Worm (Caenorhabditis elegans) whole organism, young adult: ENCODE data around the gene nas-24.

Experiments
- B0336.3 ChIP-seq: fragments of 200-800 bp; sonication (Bioruptor generic); IDR thresholded peaks from 2 replicates; pipeline ENCODE4 v1.3.6; 2022; ENCODE audit warnings: missing genetic modification characterization, missing compliant biosample characterization
- C06A6.2 ChIP-seq: fragments of 200-800 bp; sonication (Bioruptor generic); conservative IDR thresholded peaks from 2 replicates; pipeline ENCODE4 v1.3.6; 2022; ENCODE audit warnings: missing genetic modification characterization, missing compliant biosample characterization
- C17E4.6 ChIP-seq: fragments of 200-800 bp; sonication (Bioruptor generic); IDR thresholded peaks from 2 replicates; pipeline ENCODE4 v1.3.6; 2022; ENCODE audit warnings: missing genetic modification reagents, missing genetic modification characterization, missing compliant biosample characterization
- F22D6.2 ChIP-seq: sonication (generic microtip); optimal IDR thresholded peaks from 2 replicates; lab custom pipeline; 2016; ENCODE audit warnings: mild to moderate bottlenecking, missing genetic modification characterization, missing compliant biosample characterization
- F33H1.4 ChIP-seq: fragments of 200-800 bp; sonication (Bioruptor generic); IDR thresholded peaks from 2 replicates; pipeline ENCODE4 v1.3.6; 2022; ENCODE audit warnings: missing genetic modification reagents, missing genetic modification characterization, missing compliant biosample characterization
- F52B5.7 ChIP-seq: sonication (generic microtip); optimal IDR thresholded peaks from 2 replicates; lab custom pipeline; 2016; ENCODE audit warnings: mild to moderate bottlenecking, missing genetic modification characterization, missing compliant biosample characterization
- F57A8.1 ChIP-seq: fragments of 200-800 bp; sonication (Bioruptor generic); optimal IDR thresholded peaks from 2 replicates; lab custom pipeline; 2018; ENCODE audit warnings: mild to moderate bottlenecking, missing genetic modification characterization, moderate library complexity, missing compliant biosample characterization
- K11D2.4 ChIP-seq: fragments of 200-800 bp; sonication (Bioruptor generic); IDR thresholded peaks from 2 replicates; pipeline ENCODE4 v1.3.6; 2022; ENCODE audit warnings: missing genetic modification reagents, missing genetic modification characterization, missing compliant biosample characterization
- T26A5.8 ChIP-seq: sonication (generic microtip); optimal IDR thresholded peaks from 2 replicates; lab custom pipeline; 2016; ENCODE audit warnings: missing genetic modification characterization, missing compliant biosample characterization
- Y53F4B.3 ChIP-seq: fragments of 200-800 bp; sonication (Bioruptor generic); IDR thresholded peaks from 2 replicates; pipeline ENCODE4 v1.3.6; 2022; ENCODE audit warnings: missing genetic modification reagents, missing genetic modification characterization, missing compliant biosample characterization
- Y95B8A.8 ChIP-seq: fragments of 200-800 bp; sonication (Bioruptor generic); IDR thresholded peaks from 2 replicates; pipeline ENCODE4 v1.3.6; 2022; ENCODE audit warnings: missing genetic modification reagents, missing genetic modification characterization, missing compliant biosample characterization
- athp-1 ChIP-seq: sonication (generic microtip); optimal IDR thresholded peaks from 2 replicates; lab custom pipeline; 2017; ENCODE audit warnings: mild to moderate bottlenecking, missing genetic modification characterization, missing compliant biosample characterization
- bed-1 ChIP-seq: fragments of 200-800 bp; sonication (Bioruptor generic); IDR thresholded peaks from 2 replicates; pipeline ENCODE4 v1.3.6; 2022; ENCODE audit warnings: missing genetic modification reagents, missing genetic modification characterization, missing compliant biosample characterization
- cebp-2 ChIP-seq: fragments of 200-800 bp; sonication (Bioruptor generic); IDR thresholded peaks from 2 replicates; pipeline ENCODE4 v1.3.6; 2022; ENCODE audit warnings: missing genetic modification characterization, missing compliant biosample characterization
- ceh-27 ChIP-seq: fragments of 200-800 bp; sonication (Bioruptor generic); optimal IDR thresholded peaks from 2 replicates; lab custom pipeline; 2018; ENCODE audit warnings: mild to moderate bottlenecking, missing genetic modification characterization, moderate library complexity, missing compliant biosample characterization
- chd-7 ChIP-seq: sonication (generic microtip); optimal IDR thresholded peaks from 2 replicates; lab custom pipeline; 2016; ENCODE audit warnings: mild to moderate bottlenecking, missing genetic modification characterization, moderate library complexity, missing compliant biosample characterization
- die-1 ChIP-seq: sonication (generic microtip); optimal IDR thresholded peaks from 2 replicates; lab custom pipeline; 2016; ENCODE audit warnings: missing genotype, mild to moderate bottlenecking, missing genetic modification characterization, missing compliant biosample characterization
- dpff-1 ChIP-seq: sonication (generic microtip); optimal IDR thresholded peaks from 2 replicates; lab custom pipeline; 2017; ENCODE audit warnings: mild to moderate bottlenecking, missing genetic modification characterization, missing compliant biosample characterization
- gei-17 ChIP-seq: fragments of 200-800 bp; sonication (Bioruptor generic); optimal IDR thresholded peaks from 2 replicates; lab custom pipeline; 2018; ENCODE audit warnings: mild to moderate bottlenecking, missing genetic modification characterization, missing compliant biosample characterization
- hlh-12 ChIP-seq: sonication (generic microtip); optimal IDR thresholded peaks from 2 replicates; lab custom pipeline; 2016; ENCODE audit warnings: missing genetic modification characterization, missing compliant biosample characterization
- hlh-26 ChIP-seq: fragments of 200-800 bp; sonication (Bioruptor generic); conservative IDR thresholded peaks from 2 replicates; pipeline ENCODE4 v1.3.6; 2022; ENCODE audit warnings: missing genetic modification reagents, missing genetic modification characterization, missing compliant biosample characterization
- lin-26 ChIP-seq: fragments of 200-800 bp; sonication (Bioruptor generic); IDR thresholded peaks from 2 replicates; pipeline ENCODE4 v1.3.6; 2022; ENCODE audit warnings: missing genetic modification reagents, missing genetic modification characterization, missing compliant biosample characterization
- lin-40 ChIP-seq: sonication (generic microtip); optimal IDR thresholded peaks from 2 replicates; lab custom pipeline; 2016; ENCODE audit warnings: missing genetic modification characterization, mild to moderate bottlenecking, missing compliant biosample characterization, missing genotype, missing genetic modification reagents
- lsl-1 ChIP-seq: fragments of 200-800 bp; sonication (Bioruptor generic); optimal IDR thresholded peaks from 2 replicates; lab custom pipeline; 2018; ENCODE audit warnings: mild to moderate bottlenecking, missing genetic modification characterization, moderate library complexity, missing compliant biosample characterization
- madf-3 ChIP-seq: fragments of 200-800 bp; sonication (Bioruptor generic); IDR thresholded peaks from 2 replicates; pipeline ENCODE4 v1.3.6; 2022; ENCODE audit warnings: missing genetic modification reagents, missing genetic modification characterization, missing compliant biosample characterization
- madf-6 ChIP-seq: fragments of 200-800 bp; sonication (Bioruptor generic); IDR thresholded peaks from 2 replicates; pipeline ENCODE4 v1.3.6; 2022; ENCODE audit warnings: missing genetic modification reagents, missing genetic modification characterization, missing compliant biosample characterization
- mes-4 ChIP-seq: sonication (generic microtip); optimal IDR thresholded peaks from 2 replicates; lab custom pipeline; 2016; ENCODE audit warnings: missing genotype, missing genetic modification characterization, missing compliant biosample characterization
- nhr-179 ChIP-seq: sonication (generic microtip); optimal IDR thresholded peaks from 2 replicates; lab custom pipeline; 2016; ENCODE audit warnings: mild to moderate bottlenecking, missing genetic modification characterization, missing compliant biosample characterization
- nhr-80 ChIP-seq: sonication (generic microtip); optimal IDR thresholded peaks from 2 replicates; lab custom pipeline; 2016; ENCODE audit warnings: missing genetic modification characterization, missing compliant biosample characterization
- rcor-1 ChIP-seq: fragments of 200-800 bp; sonication (Bioruptor generic); IDR thresholded peaks from 2 replicates; pipeline ENCODE4 v1.3.6; 2022; ENCODE audit warnings: missing genetic modification reagents, missing genetic modification characterization, missing compliant biosample characterization
- snpc-1.1 ChIP-seq: sonication (generic microtip); optimal IDR thresholded peaks from 2 replicates; lab custom pipeline; 2017; ENCODE audit warnings: missing genetic modification characterization, mild to moderate bottlenecking, missing compliant biosample characterization, antibody characterized with exemption, moderate library complexity, missing genotype, missing genetic modification reagents; ENCODE audit not compliant: insufficient read depth
- snpc-1.3 ChIP-seq: sonication (generic microtip); optimal IDR thresholded peaks from 2 replicates; lab custom pipeline; 2017; ENCODE audit warnings: missing genetic modification characterization, mild to moderate bottlenecking, missing compliant biosample characterization, antibody characterized with exemption, moderate library complexity, missing genotype, missing genetic modification reagents; ENCODE audit not compliant: insufficient read depth
- snpc-3.4 ChIP-seq: sonication (generic microtip); optimal IDR thresholded peaks from 2 replicates; lab custom pipeline; 2017; ENCODE audit warnings: missing genetic modification characterization, mild to moderate bottlenecking, missing compliant biosample characterization, antibody characterized with exemption, moderate library complexity, missing genotype, missing genetic modification reagents
- somi-1 ChIP-seq: fragments of 200-800 bp; sonication (Bioruptor generic); optimal IDR thresholded peaks from 2 replicates; lab custom pipeline; 2018; ENCODE audit warnings: mild to moderate bottlenecking, missing genetic modification characterization, missing compliant biosample characterization
- unc-130 ChIP-seq: sonication (generic microtip); optimal IDR thresholded peaks from 2 replicates; lab custom pipeline; 2016; ENCODE audit warnings: missing genetic modification reagents, missing genetic modification characterization, missing compliant biosample characterization
- unc-62 ChIP-seq: fragments of 150-350 bp; optimal IDR thresholded peaks from 2 replicates; lab custom pipeline; 2014; ENCODE audit warnings: missing biosample characterization, missing genetic modification reagents, missing genetic modification characterization

nas-24 gene

ce11 chrV:13730762-13731161 is 38.4 kb upstream of the nas-24 start, which contains the start of gene dct-17:
Gene dct-17, minus strand, starts transcription at chrV:13730784.
- TF ChIP-seq chd-7 (tag; lab: Kevin White, UChicago) (no peak), cebp-2 (GFP tag; lab: Robert Waterston, UW) (no peak), F22D6.2 (tag; lab: Kevin White, UChicago) (no peak), F52B5.7 (no peak), dpff-1 (no peak), nhr-80 (peak; percentile 55)
- TF ChIP-seq, all 124 proteins: peak for 1

DNA sequence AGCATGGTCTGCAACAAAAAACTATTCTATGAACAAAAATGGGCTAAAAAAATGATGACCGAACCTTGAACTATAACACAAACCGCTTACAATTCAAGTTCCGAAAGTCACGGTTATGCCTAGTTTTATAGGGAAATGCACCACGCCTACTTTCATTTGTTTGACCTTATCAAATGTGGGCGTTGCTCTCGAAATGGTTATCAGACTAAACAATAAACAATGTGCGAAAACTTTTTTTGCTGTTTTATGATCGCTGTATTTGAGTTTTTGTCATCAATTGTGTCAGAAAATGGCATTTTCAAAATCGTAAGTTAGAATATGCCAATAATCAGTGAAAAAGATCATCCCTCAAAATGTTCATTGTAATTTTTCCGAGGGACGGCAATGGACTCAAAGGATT is 33.0 kb upstream of the nas-24 start, which contains the start of gene F35E12.6:
Gene F35E12.6, minus strand, starts transcription at position 101 of the 400 bp plus-strand sequence.
- TF ChIP-seq nhr-80: peak; percentile 20
- TF ChIP-seq somi-1: no peak
- TF ChIP-seq hlh-26 (GFP tag; lab: Robert Waterston, UW): no peak

ce11 chrV:13738374-13738773 is 30.8 kb upstream of the nas-24 start, which contains the start of gene irg-5:
Gene irg-5, minus strand, starts transcription at chrV:13738474.
- TF ChIP-seq unc-62 (no peak), hlh-12 (tag; lab: Kevin White, UChicago) (no peak), madf-3 (no peak), C17E4.6 (GFP tag; lab: Robert Waterston, UW) (no peak), somi-1 (no peak), hlh-26 (GFP tag; lab: Robert Waterston, UW) (no peak), mes-4 (tag; lab: Kevin White, UChicago) (no peak), bed-1 (no peak), lin-26 (GFP tag; lab: Robert Waterston, UW) (no peak)

DNA sequence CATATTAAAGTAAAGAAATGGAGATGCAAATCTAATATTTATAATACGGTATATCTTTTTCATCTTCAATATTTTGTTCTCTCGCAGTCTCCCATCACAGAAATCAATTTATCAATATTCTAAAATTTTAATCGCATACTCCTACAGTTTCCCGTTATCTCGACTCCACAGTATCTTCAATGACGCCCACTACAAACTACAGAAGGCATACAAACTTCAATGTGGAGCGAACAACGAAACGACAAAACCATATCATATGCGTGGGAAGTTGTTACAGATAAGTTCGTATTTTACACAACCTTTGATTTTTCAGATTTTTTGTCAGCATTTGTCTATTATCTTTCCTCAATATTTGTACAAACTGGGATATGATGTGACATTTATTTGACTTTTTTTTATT is 29.3 kb upstream of the nas-24 start:
- TF ChIP-seq Y53F4B.3 (no peak), snpc-1.1 (tag; lab: Kevin White, UChicago) (no peak), B0336.3 (no peak), lsl-1 (GFP tag; lab: Kevin White, UChicago) (no peak), nhr-80 (peak; percentile 49), F57A8.1 (no peak), Y95B8A.8 (GFP tag; lab: Robert Waterston, UW) (no peak)

DNA sequence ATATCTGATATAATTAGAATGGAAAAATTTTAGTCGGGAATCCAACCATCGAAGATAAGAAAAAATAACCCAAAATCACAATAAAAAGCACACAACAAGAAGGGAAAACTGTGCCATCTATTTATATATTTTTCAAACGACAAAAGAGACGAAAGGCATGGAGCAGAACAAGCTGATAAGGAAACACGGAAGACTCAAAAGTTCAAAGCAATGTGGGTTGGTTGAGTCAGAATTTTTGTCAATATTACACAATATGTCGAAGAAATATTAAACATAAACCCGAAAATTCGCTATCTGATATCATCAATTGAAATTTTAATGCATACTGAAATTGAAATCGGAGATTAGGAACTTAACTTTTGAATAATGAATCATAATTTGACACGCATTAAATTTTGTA is 24.3 kb upstream of the nas-24 start, which contains the start of gene F35E12.9:
Gene F35E12.9, minus strand, starts transcription at position 227 of the 400 bp plus-strand sequence.
- TF ChIP-seq nhr-80 (peak; percentile 84), die-1 (tag; lab: Kevin White, UChicago) (no peak)

- no peak for TF ChIP-seq rcor-1 (GFP tag; lab: Robert Waterston, UW)
- TF ChIP-seq snpc-1.1 (tag; lab: Kevin White, UChicago): no peak
- no peak for TF ChIP-seq madf-6 (GFP tag; lab: Robert Waterston, UW)
- no peak for TF ChIP-seq T26A5.8 (tag; lab: Kevin White, UChicago)
- TF ChIP-seq F33H1.4 (GFP tag; lab: Robert Waterston, UW): no peak
- no peak for TF ChIP-seq athp-1 (tag; lab: Kevin White, UChicago)
- no peak for TF ChIP-seq snpc-3.4
- no peak for TF ChIP-seq unc-130 (GFP tag; lab: Kevin White, UChicago)
- no peak for TF ChIP-seq ceh-27 (GFP tag; lab: Kevin White, UChicago)
- no peak for TF ChIP-seq K11D2.4 (GFP tag; lab: Robert Waterston, UW)
- TF ChIP-seq gei-17 (GFP tag; lab: Kevin White, UChicago): no peak
- TF ChIP-seq dpff-1: no peak
- TF ChIP-seq nhr-179 (tag; lab: Kevin White, UChicago): no peak
- TF ChIP-seq snpc-1.3 (tag; lab: Kevin White, UChicago): no peak
- no peak for TF ChIP-seq lin-40
- no peak for TF ChIP-seq C06A6.2 (GFP tag; lab: Robert Waterston, UW)
Measured at ce11 chrV:13748658-13749057, 20.5 kb upstream of the nas-24 start, which contains the start of gene F35E12.10. Gene F35E12.10, minus strand, starts transcription at chrV:13748758.
